Worm (Caenorhabditis elegans) whole organism, L4 larva: ENCODE results near the gene ttr-33.

Source experiments
- Y75B8A.6 ChIP-seq: fragments of 200-800 bp; sonication (Bioruptor generic); IDR thresholded peaks from 2 replicates; pipeline ENCODE4 v1.3.6; 2022; ENCODE audit warnings: missing genetic modification reagents, missing genetic modification characterization, missing compliant biosample characterization
- aha-1 ChIP-seq: fragments of 150-350 bp; peaks from one replicate; lab custom pipeline; 2014; ENCODE audit warnings: missing biosample characterization, missing genetic modification characterization
- ama-1 ChIP-seq: fragments of 150-350 bp; optimal IDR thresholded peaks from 2 replicates; lab custom pipeline; 2014; ENCODE audit warnings: inconsistent platforms, mixed read lengths
- ceh-62 ChIP-seq: sonication (generic microtip); optimal IDR thresholded peaks from 2 replicates; lab custom pipeline; 2017; ENCODE audit warnings: missing biosample characterization, missing genetic modification characterization
- ces-1 ChIP-seq: fragments of 150-350 bp; sonication (generic microtip); optimal IDR thresholded peaks from 4 replicates; lab custom pipeline; 2014; ENCODE audit warnings: missing biosample characterization, missing genetic modification reagents, missing genetic modification characterization
- ctbp-1 ChIP-seq: fragments of 200-800 bp; sonication (Bioruptor generic); IDR thresholded peaks from 2 replicates; pipeline ENCODE4 v1.3.6; 2022; ENCODE audit warnings: missing genetic modification reagents, missing genetic modification characterization, missing compliant biosample characterization
- daf-12 ChIP-seq: fragments of 150-350 bp; optimal IDR thresholded peaks from 2 replicates; lab custom pipeline; 2014; ENCODE audit warnings: missing biosample characterization, missing genetic modification reagents, missing genetic modification characterization
- daf-16 ChIP-seq, 3 experiments: sonication (generic microtip); optimal IDR thresholded peaks; 2 replicates each; lab custom pipeline; 2016 to 2017; ENCODE audit warnings: missing genetic modification characterization in 3 of 3, missing genetic modification reagents in 3 of 3, mild to moderate bottlenecking in 2 of 3, missing compliant biosample characterization in 2 of 3, missing biosample characterization in 1 of 3, moderate library complexity in 1 of 3
- daf-19 ChIP-seq: fragments of 200-800 bp; sonication (Bioruptor generic); conservative IDR thresholded peaks from 2 replicates; pipeline ENCODE4 v1.3.6; 2022; ENCODE audit warnings: missing genetic modification characterization, missing compliant biosample characterization
- dmd-6 ChIP-seq: fragments of 200-800 bp; sonication (Bioruptor generic); IDR thresholded peaks from 2 replicates; pipeline ENCODE4 v1.3.6; 2022; ENCODE audit warnings: missing genetic modification reagents, missing genetic modification characterization, missing compliant biosample characterization
- dmd-8 ChIP-seq: fragments of 200-800 bp; sonication (Bioruptor generic); IDR thresholded peaks from 2 replicates; pipeline ENCODE4 v1.3.6; 2022; ENCODE audit warnings: missing genetic modification characterization, missing compliant biosample characterization
- dve-1 ChIP-seq: sonication (generic microtip); optimal IDR thresholded peaks from 2 replicates; lab custom pipeline; 2017; ENCODE audit warnings: antibody characterized with exemption, mild to moderate bottlenecking, missing genetic modification characterization, missing compliant biosample characterization; ENCODE audit not compliant: insufficient read depth
- egl-27 ChIP-seq: sonication (generic microtip); optimal IDR thresholded peaks from 3 replicates; lab custom pipeline; 2017; ENCODE audit warnings: missing biosample characterization, missing genetic modification reagents, missing genetic modification characterization
- fkh-10 ChIP-seq: fragments of 150-350 bp; optimal IDR thresholded peaks from 2 replicates; lab custom pipeline; 2014; ENCODE audit warnings: missing biosample characterization, missing genetic modification reagents, missing genetic modification characterization
- hlh-11 ChIP-seq: fragments of 200-800 bp; sonication (Bioruptor generic); optimal IDR thresholded peaks from 2 replicates; lab custom pipeline; 2018; ENCODE audit warnings: mild to moderate bottlenecking, missing genetic modification characterization, missing compliant biosample characterization
- hlh-30 ChIP-seq: sonication (generic microtip); optimal IDR thresholded peaks from 2 replicates; lab custom pipeline; 2017; ENCODE audit warnings: antibody characterized with exemption, mild to moderate bottlenecking, missing genetic modification characterization, missing compliant biosample characterization; ENCODE audit not compliant: insufficient read depth
- lin-29 ChIP-seq: fragments of 200-800 bp; sonication (Bioruptor generic); IDR thresholded peaks from 2 replicates; pipeline ENCODE4 v1.3.6; 2022; ENCODE audit warnings: missing genetic modification reagents, missing genetic modification characterization, missing compliant biosample characterization
- lin-38 ChIP-seq: fragments of 200-800 bp; sonication (Bioruptor generic); IDR thresholded peaks from 2 replicates; pipeline ENCODE4 v1.3.6; 2022; ENCODE audit warnings: missing genetic modification reagents, missing genetic modification characterization, missing compliant biosample characterization
- lsy-2 ChIP-seq, 2 experiments: fragments of 150-350 bp in 1 of 2; sonication (generic microtip) in 1 of 2; optimal IDR thresholded peaks; 2 replicates each; lab custom pipeline; 2014 to 2017; ENCODE audit warnings: missing biosample characterization in 2 of 2, missing genetic modification characterization in 2 of 2
- mdt-29 ChIP-seq: fragments of 200-800 bp; sonication (Bioruptor generic); IDR thresholded peaks from 2 replicates; pipeline ENCODE4 v1.3.6; 2022; ENCODE audit warnings: missing genetic modification reagents, missing genetic modification characterization, missing compliant biosample characterization
- mep-1 ChIP-seq: fragments of 150-350 bp; sonication (generic microtip); optimal IDR thresholded peaks from 3 replicates; lab custom pipeline; 2014; ENCODE audit warnings: missing biosample characterization, missing genetic modification characterization
- nhr-10 ChIP-seq: fragments of 150-350 bp; optimal IDR thresholded peaks from 2 replicates; lab custom pipeline; 2014; ENCODE audit warnings: missing biosample characterization, missing genetic modification characterization
- nhr-28 ChIP-seq: fragments of 150-350 bp; optimal IDR thresholded peaks from 2 replicates; lab custom pipeline; 2014; ENCODE audit warnings: missing biosample characterization, missing genetic modification characterization
- nhr-76 ChIP-seq: fragments of 150-350 bp; optimal IDR thresholded peaks from 2 replicates; lab custom pipeline; 2014; ENCODE audit warnings: missing biosample characterization, missing genetic modification characterization
- nhr-77 ChIP-seq: fragments of 150-350 bp; optimal IDR thresholded peaks from 2 replicates; lab custom pipeline; 2014; ENCODE audit warnings: missing biosample characterization, missing genetic modification characterization
- pha-4 ChIP-seq, 2 experiments: fragments of 150-350 bp in 1 of 2; fragments of 200-800 bp in 1 of 2; sonication (Bioruptor generic) in 1 of 2; IDR thresholded peaks in 1 of 2; optimal IDR thresholded peaks in 1 of 2; 2 replicates each; pipeline versions ENCODE4 v1.3.6 to Lab custom; 2014 to 2022; ENCODE audit warnings: missing genetic modification characterization in 2 of 2, missing genetic modification reagents in 2 of 2, missing biosample characterization in 1 of 2, missing compliant biosample characterization in 1 of 2
- php-3 ChIP-seq: fragments of 200-800 bp; sonication (Bioruptor generic); IDR thresholded peaks from 2 replicates; pipeline ENCODE4 v1.3.6; 2022; ENCODE audit warnings: missing genetic modification reagents, missing genetic modification characterization, missing compliant biosample characterization
- pqm-1 ChIP-seq: sonication (generic microtip); optimal IDR thresholded peaks from 2 replicates; lab custom pipeline; 2017; ENCODE audit warnings: missing biosample characterization, missing genetic modification characterization
- saeg-2 ChIP-seq: fragments of 200-800 bp; sonication (Bioruptor generic); IDR thresholded peaks from 2 replicates; pipeline ENCODE4 v1.3.6; 2022; ENCODE audit warnings: missing genetic modification reagents, missing genetic modification characterization, missing compliant biosample characterization
- sdz-12 ChIP-seq: fragments of 200-800 bp; sonication (Bioruptor generic); optimal IDR thresholded peaks from 2 replicates; lab custom pipeline; 2018; ENCODE audit warnings: mild to moderate bottlenecking, missing genetic modification characterization, missing compliant biosample characterization
- skn-1 ChIP-seq: fragments of 150-350 bp; optimal IDR thresholded peaks from 2 replicates; lab custom pipeline; 2014; ENCODE audit warnings: missing biosample characterization, missing genetic modification characterization
- spr-1 ChIP-seq: sonication (generic microtip); optimal IDR thresholded peaks from 2 replicates; lab custom pipeline; 2016; ENCODE audit warnings: mild to moderate bottlenecking, missing genetic modification characterization, missing compliant biosample characterization
- spr-3 ChIP-seq: fragments of 200-800 bp; sonication (Bioruptor generic); optimal IDR thresholded peaks from 2 replicates; lab custom pipeline; 2018; ENCODE audit warnings: mild to moderate bottlenecking, missing genetic modification characterization, missing compliant biosample characterization
- tra-1 ChIP-seq: fragments of 200-800 bp; sonication (Bioruptor generic); IDR thresholded peaks from 2 replicates; pipeline ENCODE4 v1.3.6; 2022; ENCODE audit warnings: missing genetic modification reagents, missing genetic modification characterization, missing compliant biosample characterization
- unc-39 ChIP-seq: sonication (generic microtip); optimal IDR thresholded peaks from 2 replicates; lab custom pipeline; 2017; ENCODE audit warnings: missing biosample characterization, missing genetic modification characterization
- zfp-3 ChIP-seq: fragments of 200-800 bp; sonication (Bioruptor generic); conservative IDR thresholded peaks from 2 replicates; pipeline ENCODE4 v1.3.6; 2022; ENCODE audit warnings: missing genetic modification reagents, missing genetic modification characterization, missing compliant biosample characterization

ttr-33 gene

DNA sequence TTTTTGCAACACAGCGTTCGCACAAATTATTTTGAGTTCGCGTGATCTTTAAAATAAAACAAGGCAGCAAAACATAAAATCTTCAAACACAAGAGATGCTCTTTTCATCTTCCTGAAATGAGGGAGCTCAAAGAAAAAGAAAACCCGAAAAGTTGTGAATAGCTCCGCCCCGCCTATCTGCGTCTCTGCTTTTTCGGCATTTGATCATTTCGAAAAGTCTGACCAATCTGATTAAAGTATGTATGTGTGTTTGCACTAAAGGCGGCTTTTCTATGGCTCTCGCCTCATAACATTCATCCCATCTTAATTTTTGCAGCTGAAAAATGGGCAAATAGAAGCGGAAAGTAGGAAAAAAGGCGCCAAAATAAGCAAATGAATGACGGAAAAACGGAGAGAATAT lies 18.1 kb downstream of the ttr-33 start:
- TF ChIP-seq saeg-2 (GFP tag; lab: Robert Waterston, UW) = no peak
- TF ChIP-seq fkh-10 (GFP tag; lab: Kevin White, UChicago) = peak; percentile 19

DNA sequence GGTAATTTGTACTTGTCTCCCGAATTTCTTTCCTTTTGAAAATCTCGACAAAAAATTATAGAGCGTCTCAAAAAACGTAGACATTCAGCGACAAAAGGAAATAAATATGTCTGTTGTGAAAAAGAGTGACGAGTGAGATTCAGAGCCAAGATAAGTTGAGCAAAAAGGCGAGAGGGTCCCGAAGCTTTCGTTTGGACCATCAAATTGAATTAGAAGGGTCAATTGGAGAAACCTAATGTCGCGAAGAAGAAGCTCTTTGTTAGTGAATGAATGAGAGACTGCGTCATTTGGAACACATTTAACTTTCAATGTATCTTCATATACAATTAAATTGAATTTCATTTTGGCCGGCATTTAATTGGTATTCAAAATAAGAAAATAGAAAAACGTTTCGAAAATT lies 21.2 kb downstream of the ttr-33 start:
- TF ChIP-seq ama-1 (lab: Kevin White, UChicago) (no peak), Y75B8A.6 (GFP tag; lab: Robert Waterston, UW) (no peak), zfp-3 (GFP tag; lab: Robert Waterston, UW) (no peak), dmd-8 (GFP tag; lab: Robert Waterston, UW) (no peak), spr-3 (GFP tag; lab: Kevin White, UChicago) (no peak), lin-38 (GFP tag; lab: Robert Waterston, UW) (no peak), ceh-62 (tag; lab: Kevin White, UChicago) (no peak), ces-1 (peak; percentile 65), mep-1 (tag; lab: Kevin White, UChicago) (no peak), ctbp-1 (0 out of 2 replicates have a peak, but pooled peaks have one; percentile 31), skn-1 (tag; lab: Kevin White, UChicago) (no peak), nhr-77 (tag; lab: Kevin White, UChicago) (no peak), lsy-2 (tag; optimal IDR thresholded peaks at IDR 0.05; lab: Kevin White, UChicago) (no peak), mdt-29 (no peak), fkh-10 (GFP tag; lab: Kevin White, UChicago) (peak; percentile 56)
- TF ChIP-seq, all 104 proteins: peak for 3

DNA sequence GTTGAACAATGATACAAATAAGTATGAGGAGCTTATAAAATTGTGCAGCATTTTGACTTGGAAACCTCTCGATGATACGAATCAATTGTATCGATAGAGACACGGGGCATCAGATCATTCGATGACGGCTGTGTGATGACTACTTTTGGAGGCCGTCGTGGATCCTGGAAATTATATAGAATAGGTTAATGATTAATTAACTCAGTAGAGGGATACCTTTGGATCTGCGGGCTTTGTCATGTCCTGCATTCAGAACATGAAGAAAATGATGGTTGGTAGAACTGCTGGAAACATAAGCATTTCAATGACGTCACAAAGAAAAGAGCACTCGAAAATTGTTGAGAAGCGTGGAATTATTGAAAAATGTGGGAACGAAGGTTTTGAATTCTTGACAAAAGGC lies 23.1 kb downstream of the ttr-33 start, which contains the start of gene ZK742.6:
Gene ZK742.6 (minus strand): TSS at position 342 of the 400 bp plus-strand sequence.
- no peak for TF ChIP-seq Y75B8A.6 (GFP tag; lab: Robert Waterston, UW)
- no peak for TF ChIP-seq tra-1 (GFP tag; lab: Robert Waterston, UW)
- no peak for TF ChIP-seq hlh-30 (tag; lab: Kevin White, UChicago)

DNA sequence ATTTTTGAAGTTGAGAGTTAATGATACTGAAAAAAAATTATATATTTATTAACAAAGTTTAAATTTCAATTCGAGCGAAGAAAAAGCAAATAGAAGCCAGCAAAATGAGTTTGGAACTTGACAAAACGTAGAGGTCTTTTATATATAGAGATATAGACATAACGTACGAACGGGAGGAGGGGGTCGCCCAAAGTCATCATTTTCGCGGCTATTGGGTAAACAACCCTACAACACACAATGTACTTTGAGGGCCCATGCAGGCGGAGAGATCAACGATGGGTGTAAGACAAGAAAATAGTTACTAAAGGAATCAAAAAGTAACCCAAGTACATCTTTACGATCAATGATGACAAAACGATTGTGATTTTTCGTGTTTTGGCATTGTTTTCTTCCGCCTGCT lies 26.0 kb downstream of the ttr-33 start, which contains the start of gene ZK742.4:
Gene ZK742.4 (minus strand): TSS at position 35 of the 400 bp plus-strand sequence.
- TF ChIP-seq nhr-28 (tag; lab: Kevin White, UChicago) = peak; percentile 43
- TF ChIP-seq nhr-76 = no peak
- TF ChIP-seq unc-39 (tag; lab: Kevin White, UChicago) = no peak
- 0 out of 2 replicates have a peak, but pooled peaks have one; percentile 21 for TF ChIP-seq pha-4 (GFP tag; IDR thresholded peaks at IDR 0.05; lab: Robert Waterston, UW)
- no peak for TF ChIP-seq pha-4 (tag; optimal IDR thresholded peaks at IDR 0.05; lab: Kevin White, UChicago)

DNA sequence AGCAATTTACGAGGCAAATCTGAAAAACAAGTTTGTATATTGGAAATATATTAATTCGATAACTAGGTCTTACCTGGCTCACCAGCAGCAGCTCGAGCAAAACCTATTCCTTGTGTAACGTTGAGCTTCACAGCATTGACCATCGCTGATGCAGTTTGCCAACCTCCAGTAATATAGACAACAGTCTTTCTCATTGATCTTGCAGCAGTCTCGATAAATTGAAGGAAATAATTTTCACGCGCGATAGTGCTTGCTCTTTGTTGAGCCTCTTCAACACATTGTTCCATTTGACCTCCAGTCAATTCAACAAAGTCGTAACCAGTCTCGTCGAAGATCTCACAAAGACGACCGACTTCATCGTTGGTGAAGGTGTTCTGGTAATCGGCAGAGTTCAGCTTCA lies 27.1 kb downstream of the ttr-33 start:
- no peak for TF ChIP-seq ama-1 (lab: Kevin White, UChicago)
- peak; percentile 97 for TF ChIP-seq aha-1 (tag; lab: Kevin White, UChicago)
- TF ChIP-seq daf-19 (GFP tag; lab: Robert Waterston, UW) = no peak
- no peak for TF ChIP-seq sdz-12 (GFP tag; lab: Kevin White, UChicago)
- TF ChIP-seq spr-1 (tag; lab: Kevin White, UChicago) = no peak

DNA sequence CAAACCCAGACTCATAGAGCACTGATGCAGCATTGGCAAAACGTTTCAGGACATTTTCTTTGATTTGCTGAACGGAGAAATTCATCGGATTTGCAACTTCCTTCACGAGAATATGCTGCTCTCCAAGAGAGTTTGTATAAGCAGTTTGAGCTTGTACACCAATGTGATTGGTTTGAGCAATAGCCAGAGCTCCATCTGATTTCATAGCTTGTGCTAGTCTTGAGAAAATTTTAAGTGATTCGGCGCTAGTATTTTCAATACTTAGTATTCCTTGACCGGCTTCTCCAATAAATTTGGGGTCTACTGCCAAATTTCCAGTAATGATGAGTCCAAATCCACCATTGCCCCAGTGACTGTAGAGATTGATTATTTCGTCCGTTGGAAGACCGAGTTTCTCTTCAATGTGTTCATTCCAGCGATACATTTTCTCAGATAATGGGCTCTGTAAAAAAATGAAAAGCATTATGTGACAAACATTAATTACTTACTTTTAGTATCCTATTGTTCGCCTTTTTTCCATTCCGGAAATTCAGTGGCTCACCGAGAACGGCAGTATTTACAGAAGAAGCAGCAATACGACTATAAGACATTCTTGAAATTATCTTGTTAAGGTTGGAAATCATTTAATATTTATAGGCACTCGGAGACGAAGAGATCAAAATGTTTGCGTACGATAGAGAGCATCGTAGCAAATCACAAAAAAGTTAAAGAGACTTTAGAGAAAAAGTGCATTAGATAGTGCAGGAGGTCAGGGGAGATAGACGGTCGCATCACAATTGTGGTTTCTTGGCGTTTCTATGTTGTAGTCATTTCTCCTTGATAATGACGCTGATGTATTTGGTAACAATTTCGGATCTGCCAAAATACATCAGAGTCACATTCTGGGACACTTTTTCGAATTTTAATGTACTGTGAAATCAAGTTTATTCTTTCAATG lies 28.1 kb downstream of the ttr-33 start, which contains the start of gene ZK742.3:
Gene ZK742.3 (minus strand): TSS at position 593 of the 937 bp plus-strand sequence.
- TF ChIP-seq dve-1 (tag; lab: Kevin White, UChicago) (peak; percentile 57), lin-38 (GFP tag; lab: Robert Waterston, UW) (0 out of 2 replicates have a peak, but pooled peaks have one; percentile 28), pqm-1 (tag; lab: Kevin White, UChicago) (peak; percentile 50), hlh-11 (tag; lab: Kevin White, UChicago) (peak; percentile 39), lin-29 (GFP tag; lab: Robert Waterston, UW) (no peak), daf-16 (GFP tag; optimal IDR thresholded peaks at IDR 0.05; lab: Kevin White, UChicago) (no peak), daf-16 (tag; optimal IDR thresholded peaks at IDR 0.05; lab: Kevin White, UChicago) (peak; percentile 40), nhr-28 (tag; lab: Kevin White, UChicago) (peak; percentile 98), egl-27 (no peak), nhr-77 (tag; lab: Kevin White, UChicago) (no peak), php-3 (GFP tag; lab: Robert Waterston, UW) (0 out of 2 replicates have a peak, but pooled peaks have one; percentile 9), dmd-6 (peak; percentile 71), hlh-30 (tag; lab: Kevin White, UChicago) (peak; percentile 9), daf-12 (no peak), nhr-10 (tag; lab: Kevin White, UChicago) (peak; percentile 7), aha-1 (tag; lab: Kevin White, UChicago) (peak; percentile 95), mep-1 (tag; lab: Kevin White, UChicago) (peak; percentile 7)
